Fruit fly (Drosophila melanogaster): ENCODE measurements around the gene glo.

The glo gene

dm6 chr3R:11806753-11807152 is 12.5 kb downstream of the glo start (continued):
- TF ChIP-seq cwo (GFP tag; optimal IDR thresholded peaks at IDR 0.05) (peak; percentile 23), Chrac-16 (GFP tag; optimal IDR thresholded peaks at IDR 0.05) (peak; percentile 45), sob (GFP tag; IDR thresholded peaks at IDR 0.05) (0 out of 2 replicates have a peak, but pooled peaks have one; percentile 41), CG15269 (tag; optimal IDR thresholded peaks at IDR 0.05) (peak; percentile 45), CG1792 (GFP tag; optimal IDR thresholded peaks at IDR 0.05) (no peak), az2 (GFP tag; optimal IDR thresholded peaks at IDR 0.05) (peak; percentile 36), D19A (tag; optimal IDR thresholded peaks at IDR 0.05) (no peak), E2f2 (GFP tag; IDR thresholded peaks at IDR 0.05) (0 out of 2 replicates have a peak, but pooled peaks have one; percentile 9), crp (GFP tag; optimal IDR thresholded peaks at IDR 0.05) (no peak), nmo (GFP tag; optimal IDR thresholded peaks at IDR 0.05) (peak; percentile 27), phol (tag; optimal IDR thresholded peaks at IDR 0.05) (peak; percentile 44), CG10979 (tag; optimal IDR thresholded peaks at IDR 0.05) (peak; percentile 25), run (tag; optimal IDR thresholded peaks at IDR 0.05) (no peak), Med (GFP tag) (peak; percentile 89), Bdp1 (GFP tag; optimal IDR thresholded peaks at IDR 0.05) (peak; percentile 15), CG34422 (GFP tag; IDR thresholded peaks at IDR 0.05) (no peak), CG2712 (tag; optimal IDR thresholded peaks at IDR 0.05) (peak; percentile 24), CG10209 (GFP tag; optimal IDR thresholded peaks at IDR 0.05) (peak; percentile 1), Rfx (GFP tag; IDR thresholded peaks at IDR 0.05) (0 out of 2 replicates have a peak, but pooled peaks have one; percentile 26), CG9215 (GFP tag; IDR thresholded peaks at IDR 0.05) (0 out of 2 replicates have a peak, but pooled peaks have one; percentile 7), h (optimal IDR thresholded peaks at IDR 0.05) (no peak)

DNA sequence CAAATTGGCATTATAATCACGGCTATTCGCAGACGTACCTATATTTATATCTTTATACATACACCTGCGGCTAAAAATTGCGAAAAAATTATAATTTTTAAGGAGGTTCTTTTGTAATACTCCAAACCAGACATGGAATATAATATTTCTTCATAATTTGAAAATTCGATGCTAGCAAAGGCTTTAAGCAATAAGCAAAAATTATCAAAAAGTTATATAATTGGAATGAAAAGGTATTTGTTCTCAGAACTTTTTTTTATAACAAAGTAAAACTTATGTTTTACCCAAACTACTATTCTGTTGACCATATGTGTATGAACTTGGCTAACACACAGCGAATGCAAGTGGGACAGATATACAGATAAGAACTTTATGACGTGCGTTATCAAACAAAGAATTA is 13.6 kb downstream of the glo start:
- TF ChIP-seq CG11695 (GFP tag; IDR thresholded peaks at IDR 0.05) = no peak; the same call in 2 of the 3 replicates
- TF ChIP-seq nerfin-2 (GFP tag; IDR thresholded peaks at IDR 0.05; ENCODE audit: partially characterized antibody) = no peak
- TF ChIP-seq vnd (GFP tag; IDR thresholded peaks at IDR 0.05; ENCODE audit: partially characterized antibody) = no peak
- no peak for TF ChIP-seq gce (GFP tag; IDR thresholded peaks at IDR 0.05)
- no peak for TF ChIP-seq ERR (GFP tag; optimal IDR thresholded peaks at IDR 0.05)
- TF ChIP-seq sens (GFP tag) = peak; percentile 72
- peak; percentile 11 for TF ChIP-seq gem (tag; optimal IDR thresholded peaks at IDR 0.05)
- TF ChIP-seq CG4820 (GFP tag; optimal IDR thresholded peaks at IDR 0.05) = no peak
- no peak for TF ChIP-seq chif (GFP tag; optimal IDR thresholded peaks at IDR 0.05)
- no peak for TF ChIP-seq CG14965 (GFP tag; optimal IDR thresholded peaks at IDR 0.05; ENCODE audit: borderline replicate concordance)
- TF ChIP-seq Kr (GFP tag; optimal IDR thresholded peaks at IDR 0.05) = no peak
- no peak for TF ChIP-seq Hr78 (GFP tag; optimal IDR thresholded peaks at IDR 0.05)
- TF ChIP-seq CG7839 (tag; optimal IDR thresholded peaks at IDR 0.05) = no peak
- TF ChIP-seq cas (GFP tag; IDR thresholded peaks at IDR 0.05) = no peak
- TF ChIP-seq CkIIα-i1 (GFP tag; IDR thresholded peaks at IDR 0.05) = no peak
- peak; percentile 5 for TF ChIP-seq Sox102F (GFP tag; optimal IDR thresholded peaks at IDR 0.05)
- peak; percentile 75 for TF ChIP-seq CG11696 (GFP tag; IDR thresholded peaks at IDR 0.05)
- peak in 1 of 2 experiments; percentile 26 for TF ChIP-seq Pdp1 (GFP tag; optimal IDR thresholded peaks at IDR 0.05)
- no peak for TF ChIP-seq CG8388 (GFP tag; optimal IDR thresholded peaks at IDR 0.05)
